Worm (Caenorhabditis elegans): ENCODE results near the gene thk-1.
"Not testable (repeated sequence)": the region's sequence is repeated elsewhere in the genome, so short reads cannot be mapped to it uniquely, and the experiment has no call there.

DNA sequence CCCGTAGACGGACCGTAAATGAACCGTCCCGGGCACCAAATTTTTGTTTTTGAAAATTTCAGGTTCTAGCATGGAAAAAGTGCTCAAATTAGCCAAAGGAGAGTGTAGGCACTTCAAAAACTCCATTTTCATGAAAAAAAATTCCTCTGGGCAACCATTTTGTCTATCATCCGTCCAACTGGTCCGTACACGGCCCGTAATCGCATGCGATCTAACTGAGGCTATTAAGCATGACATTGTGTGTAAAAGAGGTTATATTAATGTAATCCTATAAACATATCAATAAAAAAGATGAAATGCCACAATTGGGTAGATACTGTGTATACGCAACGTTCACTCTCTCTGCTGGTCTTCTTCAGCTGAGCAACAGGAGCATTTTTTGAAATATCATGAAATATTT lies 41.3 kb upstream of the thk-1 start, which contains the start of gene R09E10.1:
- TF ChIP-seq nhr-28, ceh-16, mml-1 (tag; optimal IDR thresholded peaks at IDR 0.05): not testable (repeated sequence)

All from whole organism, L3 larva.